Fruit fly (Drosophila melanogaster) whole organism, embryonic: Measurements from ENCODE around the gene CG42819.

Experiments
- BtbVII ChIP-seq: fragments of 200-800 bp; sonication (Bioruptor generic); optimal IDR thresholded peaks from 3 replicates; lab custom pipeline; 2017; ENCODE audit warnings: missing biosample characterization, mild to moderate bottlenecking, missing genetic modification characterization
- CG10147 ChIP-seq: fragments of 200-800 bp; sonication (Bioruptor generic); optimal IDR thresholded peaks from 2 replicates; lab custom pipeline; 2019; ENCODE audit warnings: missing biosample characterization, mild to moderate bottlenecking, missing genetic modification characterization, moderate library complexity
- CG12769 ChIP-seq: fragments of 200-800 bp; sonication (Bioruptor generic); optimal IDR thresholded peaks from 2 replicates; lab custom pipeline; 2019; ENCODE audit warnings: missing biosample characterization, mild to moderate bottlenecking, missing genetic modification characterization, moderate library complexity
- CG14860 ChIP-seq: fragments of 200-800 bp; sonication (Bioruptor generic); IDR thresholded peaks from 3 replicates; pipeline ENCODE4 v1.3.6; 2022; ENCODE audit warnings: missing biosample characterization, missing genetic modification characterization; ENCODE audit not compliant: partially characterized antibody
- CG15073 ChIP-seq: fragments of 200-800 bp; sonication (Bioruptor generic); optimal IDR thresholded peaks from 2 replicates; lab custom pipeline; 2016; ENCODE audit warnings: missing biosample characterization, missing genetic modification characterization
- CG15269 ChIP-seq: fragments of 200-800 bp; sonication (Bioruptor generic); optimal IDR thresholded peaks from 2 replicates; lab custom pipeline; 2018; ENCODE audit warnings: missing biosample characterization, mild to moderate bottlenecking, missing genetic modification characterization, moderate library complexity
- CG1602 ChIP-seq: fragments of 200-800 bp; sonication (Bioruptor generic); optimal IDR thresholded peaks from 3 replicates; lab custom pipeline; 2016; ENCODE audit warnings: missing biosample characterization, missing genetic modification characterization
- CG16813 ChIP-seq: fragments of 200-800 bp; sonication (Bioruptor generic); IDR thresholded peaks from 3 replicates; pipeline ENCODE4 v1.3.6; 2022; ENCODE audit warnings: missing biosample characterization, missing genetic modification characterization; ENCODE audit not compliant: partially characterized antibody
- CG17385 ChIP-seq: fragments of 200-800 bp; sonication (Bioruptor generic); optimal IDR thresholded peaks from 3 replicates; lab custom pipeline; 2018; ENCODE audit warnings: missing biosample characterization, mild to moderate bottlenecking, missing genetic modification characterization
- CG18262 ChIP-seq: fragments of 200-800 bp; optimal IDR thresholded peaks from 3 replicates; lab custom pipeline; 2019; ENCODE audit warnings: missing biosample characterization, mild to moderate bottlenecking, missing genetic modification characterization, moderate library complexity
- CG1832 ChIP-seq: fragments of 200-800 bp; sonication (Bioruptor generic); optimal IDR thresholded peaks from 2 replicates; lab custom pipeline; 2017; ENCODE audit warnings: missing biosample characterization, mild to moderate bottlenecking, missing genetic modification characterization, inconsistent platforms
- CG2875 ChIP-seq: fragments of 200-800 bp; sonication (Bioruptor generic); optimal IDR thresholded peaks from 2 replicates; lab custom pipeline; 2017; ENCODE audit warnings: missing biosample characterization, mild to moderate bottlenecking, missing genetic modification characterization, missing genetic modification reagents
- CG2889 ChIP-seq: fragments of 200-800 bp; sonication (Bioruptor generic); IDR thresholded peaks from 3 replicates; pipeline ENCODE4 v1.3.6; 2022; ENCODE audit warnings: missing biosample characterization, missing genetic modification characterization
- CG3407 ChIP-seq: fragments of 200-800 bp; sonication (Bioruptor generic); optimal IDR thresholded peaks from 2 replicates; lab custom pipeline; 2018; ENCODE audit warnings: missing biosample characterization, mild to moderate bottlenecking, missing genetic modification characterization
- CG4424 ChIP-seq: fragments of 200-800 bp; sonication (Bioruptor generic); optimal IDR thresholded peaks from 3 replicates; lab custom pipeline; 2016; ENCODE audit warnings: missing biosample characterization, missing genetic modification characterization
- CG4854 ChIP-seq: fragments of 200-800 bp; sonication (Bioruptor generic); optimal IDR thresholded peaks from 2 replicates; lab custom pipeline; 2016; ENCODE audit warnings: missing biosample characterization, missing genetic modification characterization, inconsistent platforms
- CG6791 ChIP-seq: fragments of 200-800 bp; sonication (Bioruptor generic); IDR thresholded peaks from 3 replicates; pipeline ENCODE4 v1.3.6; 2022; ENCODE audit warnings: missing biosample characterization, missing genetic modification characterization; ENCODE audit not compliant: partially characterized antibody
- CG7963 ChIP-seq: fragments of 200-800 bp; sonication (Bioruptor generic); IDR thresholded peaks from 3 replicates; pipeline ENCODE4 v1.3.6; 2022; ENCODE audit warnings: missing biosample characterization, missing genetic modification characterization; ENCODE audit not compliant: partially characterized antibody
- CG9609 ChIP-seq: fragments of 200-800 bp; sonication (Bioruptor generic); optimal IDR thresholded peaks from 3 replicates; lab custom pipeline; 2016; ENCODE audit warnings: missing biosample characterization, missing genetic modification characterization
- CoRest ChIP-seq: fragments of 200-800 bp; sonication (Bioruptor generic); optimal IDR thresholded peaks from 3 replicates; lab custom pipeline; 2018; ENCODE audit warnings: missing biosample characterization, mild to moderate bottlenecking, missing genetic modification characterization, moderate library complexity
- HLH54F ChIP-seq: fragments of 200-800 bp; sonication (Bioruptor generic); optimal IDR thresholded peaks from 3 replicates; lab custom pipeline; 2016; ENCODE audit warnings: missing biosample characterization, missing genetic modification characterization
- HLHmδ ChIP-seq: fragments of 200-800 bp; sonication (Bioruptor generic); optimal IDR thresholded peaks from 2 replicates; lab custom pipeline; 2018; ENCODE audit warnings: missing biosample characterization, mild to moderate bottlenecking, missing genetic modification characterization, moderate library complexity
- Neu2 ChIP-seq: fragments of 200-800 bp; sonication (Bioruptor generic); optimal IDR thresholded peaks from 3 replicates; lab custom pipeline; 2016; ENCODE audit warnings: missing biosample characterization, missing genetic modification characterization, borderline replicate concordance
- Six4 ChIP-seq: fragments of 200-800 bp; sonication (Bioruptor generic); optimal IDR thresholded peaks from 2 replicates; lab custom pipeline; 2016; ENCODE audit warnings: missing biosample characterization, missing genetic modification characterization
- Stat92E ChIP-seq, 3 experiments: fragments of >200 bp in 2 of 3; fragments of 200-800 bp in 1 of 3; sonication (Bioruptor generic) in 1 of 3; optimal IDR thresholded peaks; 2 replicates each; lab custom pipeline; 2017 to 2019; ENCODE audit warnings: missing biosample characterization in 3 of 3, missing genetic modification characterization in 3 of 3, mild to moderate bottlenecking in 1 of 3, moderate library complexity in 1 of 3
- Vsx1 ChIP-seq: fragments of 200-800 bp; sonication (Bioruptor generic); optimal IDR thresholded peaks from 2 replicates; lab custom pipeline; 2017; ENCODE audit warnings: missing biosample characterization, mild to moderate bottlenecking, missing genetic modification characterization, missing genetic modification reagents
- cad ChIP-seq: fragments of >200 bp; optimal IDR thresholded peaks from 2 replicates; lab custom pipeline; 2017; ENCODE audit warnings: missing biosample characterization, missing genetic modification characterization
- cg ChIP-seq: fragments of 200-800 bp; sonication (Bioruptor generic); optimal IDR thresholded peaks from 3 replicates; lab custom pipeline; 2019; ENCODE audit warnings: missing biosample characterization, mild to moderate bottlenecking, missing genetic modification characterization, moderate library complexity
- ewg ChIP-seq: fragments of 200-800 bp; sonication (Bioruptor generic); optimal IDR thresholded peaks from 3 replicates; lab custom pipeline; 2017; ENCODE audit warnings: mild to moderate bottlenecking, missing biosample characterization, missing genetic modification reagents, missing genetic modification characterization
- exex ChIP-seq: fragments of 200-800 bp; sonication (Bioruptor generic); optimal IDR thresholded peaks from 4 replicates; lab custom pipeline; 2018; ENCODE audit warnings: missing biosample characterization, mild to moderate bottlenecking, missing genetic modification characterization, moderate library complexity
- fru ChIP-seq: fragments of >200 bp; optimal IDR thresholded peaks from 2 replicates; lab custom pipeline; 2017
- ftz-f1 ChIP-seq: fragments of 200-800 bp; sonication (Bioruptor generic); optimal IDR thresholded peaks from 2 replicates; lab custom pipeline; 2016; ENCODE audit warnings: missing biosample characterization, missing genetic modification characterization
- fu2 ChIP-seq: fragments of 200-800 bp; sonication (Bioruptor generic); optimal IDR thresholded peaks from 2 replicates; lab custom pipeline; 2016; ENCODE audit warnings: missing biosample characterization, missing genetic modification characterization
- gcm ChIP-seq: fragments of 200-800 bp; sonication (Bioruptor generic); optimal IDR thresholded peaks from 2 replicates; lab custom pipeline; 2019; ENCODE audit warnings: missing biosample characterization, mild to moderate bottlenecking, missing genetic modification characterization, moderate library complexity
- hth ChIP-seq: fragments of >200 bp; optimal IDR thresholded peaks from 2 replicates; lab custom pipeline; 2017; ENCODE audit warnings: inconsistent platforms
- inv ChIP-seq: fragments of 200-800 bp; sonication (Bioruptor generic); IDR thresholded peaks from 2 replicates; pipeline ENCODE4 v1.3.6; 2022; ENCODE audit warnings: missing biosample characterization, missing genetic modification characterization; ENCODE audit not compliant: partially characterized antibody
- jing ChIP-seq: fragments of 200-800 bp; sonication (Bioruptor generic); optimal IDR thresholded peaks from 2 replicates; lab custom pipeline; 2018; ENCODE audit warnings: missing biosample characterization, mild to moderate bottlenecking, missing genetic modification characterization
- kay ChIP-seq: fragments of 200-800 bp; sonication (Bioruptor generic); optimal IDR thresholded peaks from 2 replicates; lab custom pipeline; 2016; ENCODE audit warnings: missing biosample characterization, missing genetic modification characterization
- klu ChIP-seq: fragments of 200-800 bp; sonication (Bioruptor generic); IDR thresholded peaks from 2 replicates; pipeline ENCODE4 v1.3.6; 2022; ENCODE audit warnings: missing biosample characterization, missing genetic modification characterization
- lilli ChIP-seq: fragments of 200-800 bp; sonication (Bioruptor generic); optimal IDR thresholded peaks from 3 replicates; lab custom pipeline; 2016; ENCODE audit warnings: missing biosample characterization, missing genetic modification characterization
- lov ChIP-seq, 2 experiments: fragments of 200-800 bp in 1 of 2; fragments of >200 bp in 1 of 2; sonication (Bioruptor generic) in 1 of 2; IDR thresholded peaks in 1 of 2; optimal IDR thresholded peaks in 1 of 2; 2 replicates in 1 of 2; 3 replicates in 1 of 2; pipeline versions ENCODE4 v1.3.6 to Lab custom; 2017 to 2022; ENCODE audit warnings: missing biosample characterization in 1 of 2, missing genetic modification characterization in 1 of 2
- mam ChIP-seq: fragments of 200-800 bp; sonication (Bioruptor generic); optimal IDR thresholded peaks from 3 replicates; lab custom pipeline; 2016; ENCODE audit warnings: missing biosample characterization, missing genetic modification characterization
- mirr ChIP-seq: fragments of 200-800 bp; sonication (Bioruptor generic); optimal IDR thresholded peaks from 3 replicates; lab custom pipeline; 2018; ENCODE audit warnings: missing biosample characterization, mild to moderate bottlenecking, missing genetic modification characterization
- nerfin-1 ChIP-seq: fragments of 200-800 bp; sonication (Bioruptor generic); optimal IDR thresholded peaks from 3 replicates; lab custom pipeline; 2019; ENCODE audit warnings: missing biosample characterization, mild to moderate bottlenecking, missing genetic modification characterization, moderate library complexity
- p53 ChIP-seq: fragments of 200-800 bp; sonication (Bioruptor generic); optimal IDR thresholded peaks from 2 replicates; lab custom pipeline; 2016; ENCODE audit warnings: missing biosample characterization, missing genetic modification characterization
- row ChIP-seq: fragments of 200-800 bp; sonication (Bioruptor generic); IDR thresholded peaks from 3 replicates; pipeline ENCODE4 v1.3.6; 2022; ENCODE audit warnings: missing biosample characterization, missing genetic modification characterization
- seq ChIP-seq: fragments of 200-800 bp; sonication (Bioruptor generic); IDR thresholded peaks from 2 replicates; pipeline ENCODE4 v1.3.6; 2022; ENCODE audit warnings: missing biosample characterization, missing genetic modification characterization
- sima ChIP-seq: fragments of 200-800 bp; sonication (Bioruptor generic); optimal IDR thresholded peaks from 2 replicates; lab custom pipeline; 2016; ENCODE audit warnings: missing biosample characterization, missing genetic modification characterization
- wdn ChIP-seq: fragments of 200-800 bp; sonication (Bioruptor generic); IDR thresholded peaks from 2 replicates; pipeline ENCODE4 v1.3.6; 2022; ENCODE audit warnings: missing biosample characterization, missing genetic modification characterization

The CG42819 gene

DNA sequence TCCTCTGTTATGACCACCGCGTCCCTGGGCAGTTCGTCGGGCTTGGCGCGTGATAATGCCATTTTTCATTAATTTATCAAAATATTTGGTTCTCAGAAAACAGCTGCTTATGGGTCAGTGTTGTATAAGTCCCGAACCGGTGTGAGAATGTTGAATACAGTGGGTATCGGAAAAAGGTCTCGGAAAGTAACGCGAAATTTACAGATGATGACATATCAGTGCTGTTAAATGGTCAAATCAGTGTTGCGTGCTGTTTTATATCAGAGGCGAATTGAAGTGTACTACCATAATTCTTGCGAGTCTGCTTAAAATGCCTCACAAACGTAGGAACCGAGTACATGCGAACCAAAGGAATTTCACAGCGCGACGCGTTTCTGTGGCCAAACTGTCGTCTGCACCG, 6.5 kb downstream of the CG42819 start, which contains the start of the genes CG13392 and Rcd4 (continued):
- TF ChIP-seq sima (GFP tag; lab: Kevin White, UChicago) (no peak), wdn (GFP tag; lab: Robert Waterston, UW) (peak; percentile 51; the same call in 1 of the 2 replicates), hth (lab: Kevin White, UChicago) (no peak), CG12769 (tag; lab: Kevin White, UChicago) (peak; percentile 72), inv (0 out of 2 replicates have a peak, but pooled peaks have one; percentile 22), CG2875 (GFP tag; lab: Kevin White, UChicago) (peak; percentile 10), ewg (GFP tag; lab: Kevin White, UChicago) (peak; percentile 20), nerfin-1 (tag; lab: Kevin White, UChicago) (peak; percentile 58), CG9609 (GFP tag; lab: Kevin White, UChicago) (peak; percentile 74), Neu2 (GFP tag; lab: Kevin White, UChicago) (no peak), CG4854 (peak; percentile 45), CG18262 (tag; lab: Kevin White, UChicago) (peak; percentile 29), cg (GFP tag; lab: Kevin White, UChicago) (no peak), Six4 (no peak), CG3407 (no peak), fu2 (GFP tag; lab: Kevin White, UChicago) (peak; percentile 74), CG6791 (GFP tag; lab: Robert Waterston, UW) (peak; percentile 73), CG17385 (GFP tag; lab: Kevin White, UChicago) (peak; percentile 65), CG14860 (GFP tag; lab: Robert Waterston, UW) (peak; percentile 44; the same call in 2 of the 3 replicates), BtbVII (GFP tag; lab: Kevin White, UChicago) (no peak), Vsx1 (GFP tag; lab: Kevin White, UChicago) (no peak), kay (GFP tag; lab: Kevin White, UChicago) (peak; percentile 4), fru (no peak), ftz-f1 (peak; percentile 23), lov (optimal IDR thresholded peaks at IDR 0.05; lab: Kevin White, UChicago) (no peak), lov (GFP tag; IDR thresholded peaks at IDR 0.05; lab: Robert Waterston, UW) (no peak), row (GFP tag; lab: Robert Waterston, UW) (peak; percentile 66), mirr (GFP tag; lab: Kevin White, UChicago) (peak; percentile 65), CG1602 (GFP tag; lab: Kevin White, UChicago) (peak; percentile 7), gcm (GFP tag; lab: Kevin White, UChicago) (no peak), seq (GFP tag; lab: Robert Waterston, UW) (no peak), mam (peak; percentile 84), cad (GFP tag; lab: Kevin White, UChicago) (no peak), CG7963 (GFP tag; lab: Robert Waterston, UW) (peak; percentile 31; the same call in 1 of the 3 replicates), jing (no peak), HLH54F (GFP tag; lab: Kevin White, UChicago) (peak; percentile 81), CG15269 (peak; percentile 43), CG10147 (GFP tag; lab: Kevin White, UChicago) (peak; percentile 58), CG4424 (peak; percentile 91), HLHmδ (GFP tag; lab: Kevin White, UChicago) (peak; percentile 28), klu (peak; percentile 43; the same call in 1 of the 2 replicates), CG16813 (GFP tag; lab: Robert Waterston, UW) (peak; percentile 57), CG1832 (GFP tag; lab: Kevin White, UChicago) (no peak), lilli (GFP tag; lab: Kevin White, UChicago) (peak; percentile 83), CoRest (peak; percentile 55), CG15073 (GFP tag; lab: Kevin White, UChicago) (no peak), Stat92E (GFP tag; optimal IDR thresholded peaks at IDR 0.05; lab: Kevin White, UChicago) (peak in 1 of 3 experiments; percentile 61), CG2889 (no peak), p53 (peak; percentile 26), exex (tag; lab: Kevin White, UChicago) (peak; percentile 42)
